Worm (Caenorhabditis elegans) whole organism, L4/young adult: ENCODE measurements around the gene F43E12.1.

ENCODE experiments used
- W03F9.2 ChIP-seq: fragments of 150-350 bp; optimal IDR thresholded peaks from 2 replicates; lab custom pipeline; 2014; ENCODE audit warnings: missing biosample characterization, missing genetic modification characterization
- dao-5 ChIP-seq: sonication (generic microtip); optimal IDR thresholded peaks from 2 replicates; lab custom pipeline; 2016; ENCODE audit warnings: missing genotype, missing genetic modification characterization, moderate library complexity, missing compliant biosample characterization
- him-1 ChIP-seq: sonication (generic microtip); optimal IDR thresholded peaks from 2 replicates; lab custom pipeline; 2016; ENCODE audit warnings: missing genotype, missing genetic modification reagents, missing genetic modification characterization, missing compliant biosample characterization

ce11 chrX:7204175-7204574 is 26.7 kb downstream of the F43E12.1 start:
- no peak for TF ChIP-seq W03F9.2 (tag; lab: Kevin White, UChicago)
- TF ChIP-seq dao-5 (tag; lab: Kevin White, UChicago): no peak
- TF ChIP-seq him-1 (tag; lab: Kevin White, UChicago): no peak
